Worm (Caenorhabditis elegans): Measurements from ENCODE around the gene vps-15.

vps-15 gene

DNA sequence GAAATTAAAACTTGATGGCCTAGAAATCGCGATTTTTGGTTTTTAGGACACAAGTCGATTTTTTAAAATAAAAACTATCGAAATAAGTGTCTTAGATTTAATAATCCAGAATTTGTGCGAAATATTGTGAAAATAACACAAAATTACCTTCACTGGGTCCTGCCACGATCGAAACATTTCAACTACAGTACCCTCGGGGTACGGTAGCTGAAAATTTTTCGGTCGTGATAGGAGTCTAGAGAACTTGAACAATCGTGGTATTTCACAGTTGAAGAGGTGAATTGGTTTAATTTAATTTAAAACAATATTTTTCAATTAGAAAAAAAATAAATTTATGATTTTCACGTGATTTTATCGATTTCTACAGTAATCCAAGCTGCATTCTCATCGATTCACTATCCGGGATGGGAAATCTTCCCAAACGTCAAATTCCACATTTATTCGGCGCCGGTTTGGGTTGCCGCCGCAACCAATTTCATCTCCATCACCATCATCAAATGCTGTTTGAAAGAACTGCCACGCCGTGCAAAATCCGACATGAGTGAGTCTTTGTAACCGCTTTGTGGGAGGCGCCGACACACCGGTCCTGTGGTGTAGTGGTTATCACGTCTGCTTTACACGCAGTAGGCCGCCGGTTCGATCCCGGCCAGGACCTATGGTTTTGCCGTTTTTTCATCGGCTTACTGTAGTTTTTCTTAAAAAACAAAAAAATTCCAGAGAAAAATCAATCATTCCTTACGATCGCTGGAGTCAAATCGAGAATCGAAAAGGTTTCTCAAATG, 43.3 kb upstream of the vps-15 start:
- peak; percentile 40 for TF ChIP-seq nfya-1 (tag; optimal IDR thresholded peaks at IDR 0.05)
- TF ChIP-seq ets-4 (tag; optimal IDR thresholded peaks at IDR 0.05) = no peak
- TF ChIP-seq elt-2 (tag; optimal IDR thresholded peaks at IDR 0.05) = peak; percentile 65
- TF ChIP-seq dve-1 (tag; optimal IDR thresholded peaks at IDR 0.05) = no peak
- TF ChIP-seq fax-1 (tag; optimal IDR thresholded peaks at IDR 0.05) = no peak
- TF ChIP-seq rnt-1 (tag; optimal IDR thresholded peaks at IDR 0.05) = peak; percentile 58
- TF ChIP-seq pqm-1 (tag; optimal IDR thresholded peaks at IDR 0.05) = no peak
- TF ChIP-seq unc-86 (tag; optimal IDR thresholded peaks at IDR 0.05) = peak; percentile 39
- peak; percentile 1 for TF ChIP-seq unc-42 (tag; optimal IDR thresholded peaks at IDR 0.05)
- TF ChIP-seq syd-9 (tag; optimal IDR thresholded peaks at IDR 0.05) = no peak
- TF ChIP-seq zip-5 (tag; optimal IDR thresholded peaks at IDR 0.05) = peak; percentile 2
- peak; percentile 54 for TF ChIP-seq che-1 (tag; optimal IDR thresholded peaks at IDR 0.05)
- TF ChIP-seq ahr-1 (tag; optimal IDR thresholded peaks at IDR 0.05) = no peak
- TF ChIP-seq hlh-15 (tag; optimal IDR thresholded peaks at IDR 0.05) = peak; percentile 8
- TF ChIP-seq ama-1 (optimal IDR thresholded peaks at IDR 0.05) = no peak
- peak; percentile 53 for TF ChIP-seq hlh-6 (tag; optimal IDR thresholded peaks at IDR 0.05)
- peak; percentile 3 for TF ChIP-seq Y22D7AL.16 (tag; optimal IDR thresholded peaks at IDR 0.05)
- TF ChIP-seq lim-6 (tag; optimal IDR thresholded peaks at IDR 0.05) = no peak
- no peak for TF ChIP-seq pag-3 (tag; optimal IDR thresholded peaks at IDR 0.05; ENCODE audit: borderline replicate concordance)
- TF ChIP-seq nhr-232 (tag; optimal IDR thresholded peaks at IDR 0.05) = peak; percentile 48
- TF ChIP-seq ztf-16 (tag; optimal IDR thresholded peaks at IDR 0.05) = peak; percentile 22
- no peak for TF ChIP-seq elt-4 (tag; optimal IDR thresholded peaks at IDR 0.05)
- peak; percentile 23 for TF ChIP-seq pha-2 (tag; optimal IDR thresholded peaks at IDR 0.05)
- TF ChIP-seq dmd-4 (tag; optimal IDR thresholded peaks at IDR 0.05; ENCODE audit: borderline replicate concordance) = peak; percentile 44
- TF ChIP-seq ceh-6 (GFP tag; optimal IDR thresholded peaks at IDR 0.05) = peak; percentile 60
- peak; percentile 3 for TF ChIP-seq C08G9.2 (tag; optimal IDR thresholded peaks at IDR 0.05)
- peak; percentile 11 for TF ChIP-seq madf-2 (tag; optimal IDR thresholded peaks at IDR 0.05)
- peak; percentile 48; the same call in 1 of the 2 replicates for TF ChIP-seq unc-3 (GFP tag; conservative IDR thresholded peaks at IDR 0.05)
- no peak for TF ChIP-seq unc-3 (tag; optimal IDR thresholded peaks at IDR 0.05)
- peak; percentile 53 for TF ChIP-seq gmeb-2 (tag; optimal IDR thresholded peaks at IDR 0.05)
- peak; percentile 34 for TF ChIP-seq T23F11.4 (GFP tag; optimal IDR thresholded peaks at IDR 0.05)
- no peak for TF ChIP-seq ceh-30 (tag; optimal IDR thresholded peaks at IDR 0.05)
- peak; percentile 42 for TF ChIP-seq ttx-3 (tag; optimal IDR thresholded peaks at IDR 0.05)
- peak; percentile 49 for TF ChIP-seq ceh-19 (GFP tag; optimal IDR thresholded peaks at IDR 0.05)
- TF ChIP-seq ceh-18 (tag; optimal IDR thresholded peaks at IDR 0.05) = peak; percentile 44
- peak; percentile 38 for TF ChIP-seq tbx-2 (tag; optimal IDR thresholded peaks at IDR 0.05)
- TF ChIP-seq ref-2 (tag; optimal IDR thresholded peaks at IDR 0.05) = peak; percentile 63
- peak; percentile 22 for TF ChIP-seq lin-11 (tag; optimal IDR thresholded peaks at IDR 0.05)
- no peak for TF ChIP-seq fkh-10 (GFP tag; optimal IDR thresholded peaks at IDR 0.05)
- peak; percentile 42 for TF ChIP-seq C38D4.7 (GFP tag; optimal IDR thresholded peaks at IDR 0.05)
- peak; percentile 66 for TF ChIP-seq sox-4 (tag; optimal IDR thresholded peaks at IDR 0.05)
- TF ChIP-seq mec-3 (tag; optimal IDR thresholded peaks at IDR 0.05; ENCODE audit: borderline replicate concordance) = no peak
- no peak for TF ChIP-seq ceh-22 (tag; optimal IDR thresholded peaks at IDR 0.05)
- no peak for TF ChIP-seq nhr-11 (tag; optimal IDR thresholded peaks at IDR 0.05)
- peak; percentile 23 for TF ChIP-seq ceh-31 (tag; optimal IDR thresholded peaks at IDR 0.05)
- TF ChIP-seq odd-2 (tag; optimal IDR thresholded peaks at IDR 0.05) = no peak
- TF ChIP-seq pax-1 (tag; optimal IDR thresholded peaks at IDR 0.05) = no peak
- TF ChIP-seq pha-4 (tag; optimal IDR thresholded peaks at IDR 0.05) = no peak
- TF ChIP-seq hlh-13 (GFP tag; optimal IDR thresholded peaks at IDR 0.05) = peak; percentile 48
- no peak for TF ChIP-seq F13H6.1 (tag; optimal IDR thresholded peaks at IDR 0.05)
- TF ChIP-seq ceh-24 (tag; optimal IDR thresholded peaks at IDR 0.05) = no peak
- no peak for TF ChIP-seq tbx-7 (tag; optimal IDR thresholded peaks at IDR 0.05)
- no peak for TF ChIP-seq eyg-1 (tag; optimal IDR thresholded peaks at IDR 0.05)

All from whole organism, late embryonic.